Worm (Caenorhabditis elegans) whole organism, L2 larva: ENCODE measurements around the gene T27E7.5.

Experiments
- ama-1 ChIP-seq: fragments of 150-350 bp; optimal IDR thresholded peaks from 2 replicates; lab custom pipeline; 2018; ENCODE audit warnings: inconsistent platforms
- ceh-82 ChIP-seq: fragments of 150-350 bp; optimal IDR thresholded peaks from 2 replicates; lab custom pipeline; 2014; ENCODE audit warnings: missing biosample characterization, missing genetic modification characterization
- egl-27 ChIP-seq: sonication (generic microtip); optimal IDR thresholded peaks from 3 replicates; lab custom pipeline; 2017; ENCODE audit warnings: missing biosample characterization, missing genetic modification reagents, missing genetic modification characterization
- gmeb-1 ChIP-seq: fragments of 150-350 bp; optimal IDR thresholded peaks from 2 replicates; lab custom pipeline; 2014; ENCODE audit warnings: missing biosample characterization, missing genetic modification characterization
- nhr-237 ChIP-seq: fragments of 150-350 bp; optimal IDR thresholded peaks from 2 replicates; lab custom pipeline; 2014; ENCODE audit warnings: missing biosample characterization, missing genetic modification characterization

DNA sequence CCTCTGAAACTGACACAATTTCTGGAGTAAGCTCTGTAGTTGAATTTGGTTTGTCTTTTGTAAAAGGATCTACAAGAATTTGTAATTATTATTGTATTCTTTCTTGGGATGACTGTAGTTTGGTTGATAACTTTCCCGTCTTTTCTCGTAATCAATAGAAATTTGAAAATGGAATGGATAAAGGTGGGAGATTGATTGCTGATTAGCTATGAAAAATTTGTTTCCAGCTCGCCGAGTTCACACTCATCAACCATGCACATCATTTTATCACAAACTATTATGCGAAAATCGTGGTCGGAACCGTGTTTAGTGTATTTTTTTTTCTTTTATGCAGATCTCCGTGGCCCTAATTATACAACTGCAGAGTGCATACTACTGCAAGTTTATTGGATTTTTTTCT lies at the start of gene T27E7.5:
- TF ChIP-seq gmeb-1 (tag; lab: Kevin White, UChicago) (no peak), ama-1 (lab: Kevin White, UChicago) (no peak), nhr-237 (tag; lab: Kevin White, UChicago) (no peak), ceh-82 (tag; lab: Kevin White, UChicago) (no peak), egl-27 (no peak)
